Worm (Caenorhabditis elegans) whole organism, late embryonic: ENCODE data around the gene F49F1.12.
"Not testable (repeated sequence)": the region's sequence is repeated elsewhere in the genome, so short reads cannot be mapped to it uniquely, and the experiment has no call there.

Experiments used
- C38D4.7 ChIP-seq: fragments of 200-800 bp; sonication (Bioruptor generic); optimal IDR thresholded peaks from 2 replicates; lab custom pipeline; 2018; ENCODE audit warnings: mild to moderate bottlenecking, missing genetic modification characterization, moderate library complexity, missing compliant biosample characterization
- ama-1 ChIP-seq: fragments of 150-350 bp; optimal IDR thresholded peaks from 2 replicates; lab custom pipeline; 2014
- ceh-19 ChIP-seq: fragments of 200-800 bp; sonication (Bioruptor generic); optimal IDR thresholded peaks from 2 replicates; lab custom pipeline; 2018; ENCODE audit warnings: mild to moderate bottlenecking, missing genetic modification characterization, missing compliant biosample characterization
- ceh-2 ChIP-seq: sonication (generic microtip); optimal IDR thresholded peaks from 2 replicates; lab custom pipeline; 2016; ENCODE audit warnings: missing genotype, missing genetic modification characterization, missing compliant biosample characterization
- ceh-34 ChIP-seq: sonication (generic microtip); optimal IDR thresholded peaks from 2 replicates; lab custom pipeline; 2016; ENCODE audit warnings: mild to moderate bottlenecking, missing genetic modification characterization, missing compliant biosample characterization
- ceh-45 ChIP-seq: fragments of 200-800 bp; sonication (Bioruptor generic); IDR thresholded peaks from 2 replicates; pipeline ENCODE4 v1.3.6; 2022; ENCODE audit warnings: missing genetic modification reagents, missing genetic modification characterization, missing compliant biosample characterization
- elt-2 ChIP-seq: sonication (generic microtip); optimal IDR thresholded peaks from 2 replicates; lab custom pipeline; 2016; ENCODE audit warnings: missing genetic modification reagents, missing genetic modification characterization, missing compliant biosample characterization
- elt-4 ChIP-seq: sonication (generic microtip); optimal IDR thresholded peaks from 2 replicates; lab custom pipeline; 2016; ENCODE audit warnings: missing genetic modification characterization, missing compliant biosample characterization
- eyg-1 ChIP-seq: sonication (generic microtip); optimal IDR thresholded peaks from 2 replicates; lab custom pipeline; 2016; ENCODE audit warnings: missing genotype, missing genetic modification characterization, missing compliant biosample characterization
- fax-1 ChIP-seq: sonication (generic microtip); optimal IDR thresholded peaks from 2 replicates; lab custom pipeline; 2016; ENCODE audit warnings: missing genotype, missing genetic modification characterization, missing compliant biosample characterization
- fkh-10 ChIP-seq: fragments of 150-350 bp; optimal IDR thresholded peaks from 2 replicates; lab custom pipeline; 2014; ENCODE audit warnings: missing biosample characterization, missing genetic modification reagents, missing genetic modification characterization
- fkh-6 ChIP-seq: sonication (generic microtip); optimal IDR thresholded peaks from 2 replicates; lab custom pipeline; 2016; ENCODE audit warnings: missing genetic modification characterization, missing compliant biosample characterization
- hlh-15 ChIP-seq: sonication (generic microtip); optimal IDR thresholded peaks from 2 replicates; lab custom pipeline; 2016; ENCODE audit warnings: missing genetic modification characterization, missing compliant biosample characterization
- lim-6 ChIP-seq: sonication (generic microtip); optimal IDR thresholded peaks from 2 replicates; lab custom pipeline; 2016; ENCODE audit warnings: missing genetic modification characterization, missing compliant biosample characterization
- nhr-11 ChIP-seq: fragments of 150-350 bp; optimal IDR thresholded peaks from 2 replicates; lab custom pipeline; 2014; ENCODE audit warnings: missing biosample characterization, missing genetic modification characterization
- npax-4 ChIP-seq: sonication (generic microtip); optimal IDR thresholded peaks from 2 replicates; lab custom pipeline; 2016; ENCODE audit warnings: missing genetic modification characterization, missing compliant biosample characterization
- pat-9 ChIP-seq: fragments of 200-800 bp; sonication (Bioruptor generic); optimal IDR thresholded peaks from 2 replicates; lab custom pipeline; 2018; ENCODE audit warnings: mild to moderate bottlenecking, missing genetic modification characterization, moderate library complexity, missing compliant biosample characterization
- pha-2 ChIP-seq: sonication (generic microtip); optimal IDR thresholded peaks from 2 replicates; lab custom pipeline; 2017; ENCODE audit warnings: mild to moderate bottlenecking, missing genetic modification characterization, missing compliant biosample characterization
- pha-4 ChIP-seq: fragments of 150-350 bp; optimal IDR thresholded peaks from 2 replicates; lab custom pipeline; 2018; ENCODE audit warnings: missing biosample characterization, missing genetic modification reagents, missing genetic modification characterization
- pqm-1 ChIP-seq: sonication (generic microtip); optimal IDR thresholded peaks from 2 replicates; lab custom pipeline; 2016; ENCODE audit warnings: missing genetic modification characterization, missing compliant biosample characterization
- pros-1 ChIP-seq: fragments of 150-350 bp; optimal IDR thresholded peaks from 2 replicates; lab custom pipeline; 2014; ENCODE audit warnings: missing biosample characterization, missing genetic modification reagents, missing genetic modification characterization
- ref-2 ChIP-seq: sonication (generic microtip); optimal IDR thresholded peaks from 2 replicates; lab custom pipeline; 2016; ENCODE audit warnings: missing genetic modification characterization, missing compliant biosample characterization
- sox-4 ChIP-seq: sonication (generic microtip); optimal IDR thresholded peaks from 2 replicates; lab custom pipeline; 2017; ENCODE audit warnings: mild to moderate bottlenecking, missing genetic modification characterization, inconsistent platforms, missing compliant biosample characterization
- ttx-3 ChIP-seq: sonication (generic microtip); optimal IDR thresholded peaks from 2 replicates; lab custom pipeline; 2016; ENCODE audit warnings: missing genetic modification reagents, missing genetic modification characterization, missing compliant biosample characterization
- unc-3 ChIP-seq, 2 experiments: fragments of 200-800 bp in 1 of 2; sonication (Bioruptor generic) in 1 of 2; sonication (generic microtip) in 1 of 2; conservative IDR thresholded peaks in 1 of 2; optimal IDR thresholded peaks in 1 of 2; 2 replicates each; pipeline versions ENCODE4 v1.3.6 to Lab custom; 2016 to 2022; ENCODE audit warnings: missing compliant biosample characterization in 2 of 2, missing genetic modification characterization in 2 of 2, missing genetic modification reagents in 1 of 2
- unc-55 ChIP-seq: sonication (generic microtip); optimal IDR thresholded peaks from 2 replicates; lab custom pipeline; 2017; ENCODE audit warnings: missing biosample characterization, missing genetic modification reagents, missing genetic modification characterization
- unc-86 ChIP-seq: sonication (generic microtip); optimal IDR thresholded peaks from 2 replicates; lab custom pipeline; 2016; ENCODE audit warnings: missing genetic modification characterization, missing compliant biosample characterization
- zip-5 ChIP-seq: sonication (generic microtip); optimal IDR thresholded peaks from 2 replicates; lab custom pipeline; 2016; ENCODE audit warnings: missing genetic modification characterization, missing compliant biosample characterization

F49F1.12 gene

DNA sequence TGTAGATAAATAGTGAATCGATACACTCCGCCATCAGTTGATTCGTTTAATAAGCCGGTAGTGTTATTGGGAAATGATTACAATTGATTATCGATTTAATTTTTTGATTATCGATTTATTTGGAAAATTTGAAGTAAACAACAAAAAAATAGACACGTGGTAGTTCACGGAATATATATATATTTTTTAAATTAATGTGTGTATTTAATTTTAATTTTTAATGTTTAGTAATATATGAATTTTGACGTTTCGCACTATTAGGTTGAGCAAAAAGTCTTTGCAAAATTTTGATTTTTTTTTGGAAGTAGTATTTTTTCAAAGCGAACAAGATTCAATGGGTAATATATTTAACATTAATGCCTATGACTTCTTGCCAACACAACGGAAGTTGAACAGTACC, at the start of gene F49F1.12:
Gene F49F1.12, minus strand, starts transcription at position 101 of the 400 bp plus-strand sequence.
- TF ChIP-seq fkh-6 (tag; lab: Kevin White, UChicago); pha-4; fkh-10 (GFP tag; lab: Kevin White, UChicago): not testable (repeated sequence)
- TF ChIP-seq, all 69 proteins: peak for 0; not testable (repeated sequence) for 69

DNA sequence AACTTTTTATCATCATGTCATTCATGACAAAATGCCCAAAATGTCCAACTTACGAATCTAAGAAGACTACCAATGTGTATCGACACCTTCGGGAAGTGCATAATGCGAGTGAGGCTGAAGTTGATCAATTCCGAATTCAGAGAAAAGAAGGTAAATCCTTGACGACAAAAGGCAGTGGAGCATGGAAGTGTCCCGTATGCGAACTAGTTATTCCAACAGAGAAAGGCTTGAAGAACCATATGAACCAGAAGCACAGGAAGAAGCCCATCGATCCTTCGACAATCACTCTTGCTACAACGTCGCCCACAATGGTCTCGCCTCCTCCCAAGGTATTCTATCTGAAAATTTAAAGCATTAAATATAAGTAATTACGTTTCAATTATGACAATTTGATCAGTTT, 43.2 kb upstream of the F49F1.12 start, which contains the start of gene K08D10.11:
Gene K08D10.11, minus strand, starts transcription at position 101 of the 400 bp plus-strand sequence.
- not testable (repeated sequence) for TF ChIP-seq npax-4 (tag; lab: Kevin White, UChicago); unc-55; ama-1

DNA sequence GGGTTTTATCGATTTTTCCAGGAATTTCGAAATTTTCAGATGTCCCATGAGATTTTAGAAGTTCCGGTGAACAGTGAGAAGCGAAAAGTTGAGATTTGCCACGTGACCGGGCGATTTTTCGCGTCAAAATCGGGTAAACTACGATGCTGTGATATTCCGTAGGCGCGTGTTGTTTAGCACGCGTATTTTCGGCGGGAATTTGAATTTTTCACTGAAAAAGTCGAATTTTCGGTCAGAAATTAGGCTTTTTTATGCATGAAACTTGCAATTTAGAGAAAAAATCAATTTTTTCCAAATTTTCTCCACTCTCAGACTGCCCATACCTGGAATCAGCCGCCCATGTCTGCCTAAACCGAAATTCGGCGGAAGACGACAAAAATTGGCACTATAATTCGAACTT, 35.5 kb upstream of the F49F1.12 start, which contains the start of gene tsen-34:
Gene tsen-34, plus strand, starts transcription at position 34 of the 400 bp plus-strand sequence.
- no peak for TF ChIP-seq unc-86 (tag; lab: Kevin White, UChicago)
- TF ChIP-seq ceh-2 (tag; lab: Kevin White, UChicago) = no peak
- no peak for TF ChIP-seq lim-6 (tag; lab: Kevin White, UChicago)
- no peak for TF ChIP-seq ttx-3
- TF ChIP-seq ceh-45 (GFP tag; lab: Robert Waterston, UW) = no peak
- TF ChIP-seq, all 69 proteins: peak for 0

DNA sequence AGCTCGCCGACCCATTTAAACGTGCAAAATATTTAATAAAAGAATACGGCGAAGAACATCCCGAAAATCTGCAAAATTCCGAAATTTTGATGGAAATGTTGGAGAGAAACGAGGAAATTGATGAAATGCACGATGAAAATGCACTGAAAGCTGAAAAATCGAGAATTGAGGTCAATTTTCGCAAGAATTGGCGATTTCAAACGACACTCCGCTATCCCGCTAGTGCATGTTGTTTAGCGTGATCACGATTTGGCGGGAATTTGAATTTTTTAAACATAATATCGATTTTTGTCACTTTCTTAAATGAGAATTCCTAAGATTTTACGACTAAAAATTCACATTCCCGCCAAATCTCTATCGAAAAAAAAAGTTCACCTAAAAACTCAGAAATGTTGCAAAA, 34.7 kb upstream of the F49F1.12 start:
- TF ChIP-seq pros-1 (tag; lab: Kevin White, UChicago) (no peak), C38D4.7 (GFP tag; lab: Kevin White, UChicago) (no peak), ceh-34 (tag; lab: Kevin White, UChicago) (no peak), sox-4 (tag; lab: Kevin White, UChicago) (no peak), lim-6 (tag; lab: Kevin White, UChicago) (no peak), fax-1 (tag; lab: Kevin White, UChicago) (no peak), elt-4 (tag; lab: Kevin White, UChicago) (no peak)

DNA sequence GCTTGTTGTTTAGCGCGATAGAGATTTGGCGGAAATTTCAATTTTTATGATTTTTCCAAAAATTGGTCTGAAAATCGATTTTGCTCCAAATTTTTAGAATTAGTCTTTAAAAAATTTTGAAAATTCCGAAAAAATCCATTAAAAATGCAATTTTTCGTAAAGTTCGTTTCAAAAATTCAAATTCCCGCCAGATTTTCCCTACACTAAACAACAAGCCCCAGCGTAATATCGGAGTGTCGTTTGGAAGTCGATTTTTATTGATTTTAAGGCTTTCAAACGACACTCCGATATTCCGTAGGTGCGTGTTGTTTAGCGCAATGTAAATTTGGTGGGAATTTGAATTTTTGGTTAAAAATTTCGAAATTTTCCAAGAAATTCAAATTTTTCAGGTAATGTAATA, 33.8 kb upstream of the F49F1.12 start:
- TF ChIP-seq pqm-1 (no peak), ref-2 (tag; lab: Kevin White, UChicago) (no peak), unc-3 (GFP tag; conservative IDR thresholded peaks at IDR 0.05; lab: Robert Waterston, UW) (no peak), unc-3 (tag; optimal IDR thresholded peaks at IDR 0.05; lab: Kevin White, UChicago) (no peak), elt-2 (tag; lab: Kevin White, UChicago) (no peak), hlh-15 (no peak), eyg-1 (tag; lab: Kevin White, UChicago) (no peak)
- TF ChIP-seq, all 69 proteins: peak for 0

DNA sequence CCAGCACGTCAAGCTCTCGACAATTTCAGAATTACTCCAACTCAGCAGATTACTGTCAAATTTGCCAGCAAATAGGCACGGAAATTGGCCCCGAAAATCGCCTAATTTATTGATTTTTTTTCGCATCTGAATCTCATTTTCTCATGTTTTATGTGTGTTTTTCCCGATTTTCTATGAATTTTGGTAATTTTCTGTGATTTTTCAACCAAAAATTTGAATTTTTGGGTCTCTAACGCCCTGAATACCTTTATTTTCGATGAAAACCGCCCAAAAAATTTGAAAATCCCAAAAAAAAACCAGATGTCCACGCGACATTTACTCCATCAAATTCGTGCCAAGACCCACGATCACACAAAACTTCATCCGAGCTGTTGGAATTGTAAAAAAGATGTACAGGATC, 33.2 kb upstream of the F49F1.12 start, which contains the start of gene dnj-15:
Gene dnj-15, plus strand, starts transcription at position 301 of the 400 bp plus-strand sequence.
- no peak for TF ChIP-seq nhr-11 (tag; lab: Kevin White, UChicago)
- no peak for TF ChIP-seq eyg-1 (tag; lab: Kevin White, UChicago)
- TF ChIP-seq pat-9 = no peak
- TF ChIP-seq, all 69 proteins: peak for 0

DNA sequence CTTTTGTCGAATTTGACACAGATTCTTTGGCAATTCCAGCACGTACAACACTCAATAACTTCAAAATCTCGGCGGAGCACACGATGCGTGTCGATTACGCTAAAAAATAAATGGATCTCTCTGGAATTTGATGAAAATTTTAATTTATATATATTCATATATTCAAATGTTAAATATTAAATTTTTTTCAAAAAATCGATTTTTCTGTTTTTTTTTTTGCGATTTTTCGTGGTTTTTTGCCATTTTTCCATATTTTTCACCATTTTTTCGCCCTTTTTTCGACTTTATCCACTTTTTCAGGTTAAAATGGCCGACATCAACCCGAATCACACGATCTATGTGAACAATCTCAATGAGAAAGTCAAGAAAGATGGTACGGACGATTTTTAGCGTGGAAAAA, 30.9 kb upstream of the F49F1.12 start, which contains the start of gene rnp-3:
Gene rnp-3, plus strand, starts transcription at position 301 of the 400 bp plus-strand sequence.
- TF ChIP-seq pha-4 = no peak
- TF ChIP-seq ama-1 = no peak
- no peak for TF ChIP-seq zip-5 (tag; lab: Kevin White, UChicago)
- no peak for TF ChIP-seq npax-4 (tag; lab: Kevin White, UChicago)
- TF ChIP-seq pha-2 = no peak
- no peak for TF ChIP-seq ceh-19 (GFP tag; lab: Kevin White, UChicago)
